Worm (Caenorhabditis elegans) whole organism, L4/young adult: ENCODE measurements around the gene srlf-28.

Experiments used
- W03F9.2 ChIP-seq: fragments of 150-350 bp; optimal IDR thresholded peaks from 2 replicates; lab custom pipeline; 2014; ENCODE audit warnings: missing biosample characterization, missing genetic modification characterization
- dao-5 ChIP-seq: sonication (generic microtip); optimal IDR thresholded peaks from 2 replicates; lab custom pipeline; 2016; ENCODE audit warnings: missing genotype, missing genetic modification characterization, moderate library complexity, missing compliant biosample characterization
- him-1 ChIP-seq: sonication (generic microtip); optimal IDR thresholded peaks from 2 replicates; lab custom pipeline; 2016; ENCODE audit warnings: missing genotype, missing genetic modification reagents, missing genetic modification characterization, missing compliant biosample characterization

- TF ChIP-seq him-1 (tag; lab: Kevin White, UChicago) (no peak), W03F9.2 (tag; lab: Kevin White, UChicago) (no peak), dao-5 (tag; lab: Kevin White, UChicago) (no peak)
Measured at ce11 chrIV:14390023-14390614, 46.5 kb upstream of the srlf-28 start.
